Fruit fly (Drosophila melanogaster) whole organism, prepupa: ENCODE data around the gene CG6770.

Source experiments
- CG3032 ChIP-seq: fragments of 200-800 bp; optimal IDR thresholded peaks from 2 replicates; lab custom pipeline; 2019; ENCODE audit warnings: missing biosample characterization, mild to moderate bottlenecking, missing genetic modification characterization, moderate library complexity
- Ets21C ChIP-seq: fragments of 200-800 bp; sonication (Bioruptor generic); optimal IDR thresholded peaks from 3 replicates; lab custom pipeline; 2016; ENCODE audit warnings: missing biosample characterization, missing genetic modification characterization
- achi ChIP-seq: fragments of 200-800 bp; sonication (Bioruptor generic); optimal IDR thresholded peaks from 3 replicates; lab custom pipeline; 2016; ENCODE audit warnings: missing biosample characterization, missing genetic modification characterization

- TF ChIP-seq Ets21C (GFP tag; lab: Kevin White, UChicago) (no peak), CG3032 (tag; lab: Kevin White, UChicago) (no peak), achi (GFP tag; lab: Kevin White, UChicago) (no peak)
Measured at dm6 chr2L:12001132-12001531, 44.8 kb downstream of the CG6770 start.
